Worm (Caenorhabditis elegans) whole organism, L4 larva: ENCODE results near the gene clec-214.

ENCODE experiments used
- ama-1 ChIP-seq: fragments of 150-350 bp; optimal IDR thresholded peaks from 2 replicates; lab custom pipeline; 2014; ENCODE audit warnings: inconsistent platforms, mixed read lengths
- dmd-9 ChIP-seq: fragments of 200-800 bp; sonication (Bioruptor generic); IDR thresholded peaks from 2 replicates; pipeline ENCODE4 v1.3.6; 2022; ENCODE audit warnings: missing genetic modification reagents, missing genetic modification characterization, missing compliant biosample characterization
- egl-27 ChIP-seq: sonication (generic microtip); optimal IDR thresholded peaks from 3 replicates; lab custom pipeline; 2017; ENCODE audit warnings: missing biosample characterization, missing genetic modification reagents, missing genetic modification characterization
- hif-1 ChIP-seq, 2 experiments: sonication (generic microtip); optimal IDR thresholded peaks; 2 replicates each; lab custom pipeline; 2016 to 2017; ENCODE audit warnings: missing compliant biosample characterization in 2 of 2, missing genetic modification characterization in 2 of 2, missing genetic modification reagents in 2 of 2, missing genotype in 2 of 2, mild to moderate bottlenecking in 1 of 2
- lin-13 ChIP-seq: fragments of 150-350 bp; optimal IDR thresholded peaks from 2 replicates; lab custom pipeline; 2014; ENCODE audit warnings: missing biosample characterization, missing genetic modification reagents, missing genetic modification characterization
- lin-15B ChIP-seq: fragments of 150-350 bp; sonication (generic microtip); optimal IDR thresholded peaks from 3 replicates; lab custom pipeline; 2014; ENCODE audit warnings: missing biosample characterization, missing genetic modification characterization
- lsy-2 ChIP-seq, 2 experiments: fragments of 150-350 bp in 1 of 2; sonication (generic microtip) in 1 of 2; optimal IDR thresholded peaks; 2 replicates each; lab custom pipeline; 2014 to 2017; ENCODE audit warnings: missing biosample characterization in 2 of 2, missing genetic modification characterization in 2 of 2
- nhr-76 ChIP-seq: fragments of 150-350 bp; optimal IDR thresholded peaks from 2 replicates; lab custom pipeline; 2014; ENCODE audit warnings: missing biosample characterization, missing genetic modification characterization
- php-3 ChIP-seq: fragments of 200-800 bp; sonication (Bioruptor generic); IDR thresholded peaks from 2 replicates; pipeline ENCODE4 v1.3.6; 2022; ENCODE audit warnings: missing genetic modification reagents, missing genetic modification characterization, missing compliant biosample characterization
- set-16 ChIP-seq: fragments of 200-800 bp; sonication (Bioruptor generic); IDR thresholded peaks from 2 replicates; pipeline ENCODE4 v1.3.6; 2022; ENCODE audit warnings: missing genetic modification reagents, missing genetic modification characterization, missing compliant biosample characterization
- skn-1 ChIP-seq: fragments of 150-350 bp; optimal IDR thresholded peaks from 2 replicates; lab custom pipeline; 2014; ENCODE audit warnings: missing biosample characterization, missing genetic modification characterization
- snpc-4 ChIP-seq: fragments of 150-350 bp; optimal IDR thresholded peaks from 2 replicates; lab custom pipeline; 2014; ENCODE audit warnings: missing biosample characterization, missing genetic modification characterization
- unc-62 ChIP-seq, 3 experiments: fragments of 150-350 bp in 1 of 3; sonication (generic microtip); optimal IDR thresholded peaks in 2 of 3; peaks in 1 of 3; 1 replicate in 1 of 3; 2 replicates in 2 of 3; lab custom pipeline; 2014 to 2017; ENCODE audit warnings: missing biosample characterization in 3 of 3, missing genetic modification characterization in 3 of 3, missing genetic modification reagents in 3 of 3, missing genotype in 1 of 3
- zfp-2 ChIP-seq: sonication (generic microtip); optimal IDR thresholded peaks from 2 replicates; lab custom pipeline; 2016; ENCODE audit warnings: mild to moderate bottlenecking, missing genetic modification characterization, missing compliant biosample characterization

ce11 chrV:7637801-7638200, 27.6 kb downstream of the clec-214 start, which contains the start of gene clec-45:
- TF ChIP-seq dmd-9 (GFP tag; lab: Robert Waterston, UW) (no peak), lin-15B (tag; lab: Kevin White, UChicago) (no peak), php-3 (GFP tag; lab: Robert Waterston, UW) (no peak), skn-1 (tag; lab: Kevin White, UChicago) (no peak), zfp-2 (tag; lab: Kevin White, UChicago) (no peak), unc-62 (GFP tag; optimal IDR thresholded peaks at IDR 0.05 in 1 of 2; lab: Kevin White, UChicago) (no peak), unc-62 (tag; optimal IDR thresholded peaks at IDR 0.05; lab: Kevin White, UChicago) (no peak), lsy-2 (tag; optimal IDR thresholded peaks at IDR 0.05; lab: Kevin White, UChicago) (no peak), egl-27 (no peak), ama-1 (lab: Kevin White, UChicago) (no peak), snpc-4 (no peak), set-16 (no peak), lin-13 (GFP tag; lab: Kevin White, UChicago) (no peak), hif-1 (tag; optimal IDR thresholded peaks at IDR 0.05; lab: Kevin White, UChicago) (no peak), nhr-76 (tag; lab: Kevin White, UChicago) (no peak)
